Worm (Caenorhabditis elegans) whole organism, mixed stage, embryonic: ENCODE results near the gene gst-28.

ENCODE experiments used
- lsy-2 ChIP-seq: fragments of 150-350 bp; optimal IDR thresholded peaks from 2 replicates; lab custom pipeline; 2014; ENCODE audit warnings: missing biosample characterization, missing genetic modification characterization
- nhr-237 ChIP-seq: fragments of 150-350 bp; optimal IDR thresholded peaks from 2 replicates; lab custom pipeline; 2014; ENCODE audit warnings: missing biosample characterization, missing genetic modification characterization

DNA sequence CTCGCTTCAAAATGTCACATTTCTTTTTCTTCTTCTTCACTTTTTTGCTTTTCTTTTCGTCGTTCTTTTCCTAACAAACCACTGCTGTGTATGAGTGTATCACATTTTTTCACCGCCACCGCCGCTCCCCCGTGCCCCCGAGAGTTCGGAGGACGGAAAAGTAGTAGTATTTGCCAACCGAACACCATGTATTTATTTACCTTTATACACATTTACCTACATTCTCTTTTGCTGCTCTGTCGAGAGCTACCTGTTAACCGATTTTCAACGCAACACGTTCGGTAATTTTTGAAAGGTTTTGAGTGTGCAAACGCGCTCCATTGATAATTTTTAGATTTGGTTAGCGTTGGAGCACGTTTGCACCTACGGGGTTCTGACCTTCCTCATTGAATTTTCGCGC, 38.9 kb upstream of the gst-28 start:
- TF ChIP-seq nhr-237: no peak
- TF ChIP-seq lsy-2 (tag; lab: Kevin White, UChicago): no peak
